Worm (Caenorhabditis elegans) whole organism, L1 larva: Measurements from ENCODE around the gene scl-14.

ENCODE experiments used
- ceh-90 ChIP-seq: sonication (generic microtip); optimal IDR thresholded peaks from 2 replicates; lab custom pipeline; 2016; ENCODE audit warnings: missing genetic modification characterization, missing compliant biosample characterization
- ces-1 ChIP-seq: fragments of 150-350 bp; optimal IDR thresholded peaks from 2 replicates; lab custom pipeline; 2014; ENCODE audit warnings: missing biosample characterization, missing genetic modification reagents, missing genetic modification characterization
- lir-3 ChIP-seq: sonication (generic microtip); optimal IDR thresholded peaks from 2 replicates; lab custom pipeline; 2016; ENCODE audit warnings: mild to moderate bottlenecking, missing genetic modification characterization, moderate library complexity, missing compliant biosample characterization; ENCODE audit not compliant: poor library complexity
- lsy-2 ChIP-seq, 2 experiments: fragments of 150-350 bp; optimal IDR thresholded peaks; 2 replicates each; lab custom pipeline; 2014; ENCODE audit warnings: missing biosample characterization in 2 of 2, missing genetic modification characterization in 2 of 2
- nhr-11 ChIP-seq: fragments of 150-350 bp; optimal IDR thresholded peaks from 2 replicates; lab custom pipeline; 2014; ENCODE audit warnings: missing biosample characterization, missing genetic modification characterization
- nhr-237 ChIP-seq: fragments of 150-350 bp; optimal IDR thresholded peaks from 2 replicates; lab custom pipeline; 2014; ENCODE audit warnings: missing biosample characterization, missing genetic modification characterization
- nhr-28 ChIP-seq: fragments of 150-350 bp; optimal IDR thresholded peaks from 2 replicates; lab custom pipeline; 2014; ENCODE audit warnings: missing biosample characterization, missing genetic modification characterization
- nhr-76 ChIP-seq: sonication (generic microtip); optimal IDR thresholded peaks from 2 replicates; lab custom pipeline; 2017; ENCODE audit warnings: missing biosample characterization, missing genetic modification characterization
- pag-3 ChIP-seq: sonication (generic microtip); optimal IDR thresholded peaks from 2 replicates; lab custom pipeline; 2017; ENCODE audit warnings: missing genetic modification characterization, mild to moderate bottlenecking, missing compliant biosample characterization, antibody characterized with exemption, borderline replicate concordance; ENCODE audit not compliant: insufficient read depth
- snpc-4 ChIP-seq: fragments of 150-350 bp; optimal IDR thresholded peaks from 2 replicates; lab custom pipeline; 2014; ENCODE audit warnings: missing biosample characterization, missing genetic modification characterization
- sup-37 ChIP-seq: fragments of 200-800 bp; sonication (Bioruptor generic); optimal IDR thresholded peaks from 2 replicates; lab custom pipeline; 2018; ENCODE audit warnings: mild to moderate bottlenecking, missing genetic modification characterization, missing compliant biosample characterization
- tbx-2 ChIP-seq: sonication (generic microtip); optimal IDR thresholded peaks from 2 replicates; lab custom pipeline; 2016; ENCODE audit warnings: missing genetic modification characterization, missing compliant biosample characterization
- zag-1 ChIP-seq: fragments of 150-350 bp; optimal IDR thresholded peaks from 2 replicates; lab custom pipeline; 2014; ENCODE audit warnings: missing biosample characterization, missing genetic modification characterization

- TF ChIP-seq snpc-4 (tag; lab: Kevin White, UChicago) (no peak), zag-1 (tag; lab: Kevin White, UChicago) (no peak), sup-37 (GFP tag; lab: Kevin White, UChicago) (no peak), nhr-11 (tag; lab: Kevin White, UChicago) (no peak), ces-1 (GFP tag; lab: Kevin White, UChicago) (no peak), ceh-90 (tag; lab: Kevin White, UChicago) (no peak), pag-3 (tag; lab: Kevin White, UChicago) (no peak), nhr-76 (tag; lab: Kevin White, UChicago) (no peak), lsy-2 (tag; optimal IDR thresholded peaks at IDR 0.05; lab: Kevin White, UChicago) (no peak), tbx-2 (tag; lab: Kevin White, UChicago) (no peak), lir-3 (tag; lab: Kevin White, UChicago) (no peak), nhr-28 (tag; lab: Kevin White, UChicago) (no peak), nhr-237 (tag; lab: Kevin White, UChicago) (no peak)
Observed at ce11 chrIV:13193239-13193638, 28.0 kb downstream of the scl-14 start, which contains the start of gene F58D2.5.
